Fruit fly (Drosophila melanogaster): ENCODE data around the gene P5cr.
A peak's percentile ranks its signal among the peaks of the same experiment; 100 is the strongest.

Gene P5cr

DNA sequence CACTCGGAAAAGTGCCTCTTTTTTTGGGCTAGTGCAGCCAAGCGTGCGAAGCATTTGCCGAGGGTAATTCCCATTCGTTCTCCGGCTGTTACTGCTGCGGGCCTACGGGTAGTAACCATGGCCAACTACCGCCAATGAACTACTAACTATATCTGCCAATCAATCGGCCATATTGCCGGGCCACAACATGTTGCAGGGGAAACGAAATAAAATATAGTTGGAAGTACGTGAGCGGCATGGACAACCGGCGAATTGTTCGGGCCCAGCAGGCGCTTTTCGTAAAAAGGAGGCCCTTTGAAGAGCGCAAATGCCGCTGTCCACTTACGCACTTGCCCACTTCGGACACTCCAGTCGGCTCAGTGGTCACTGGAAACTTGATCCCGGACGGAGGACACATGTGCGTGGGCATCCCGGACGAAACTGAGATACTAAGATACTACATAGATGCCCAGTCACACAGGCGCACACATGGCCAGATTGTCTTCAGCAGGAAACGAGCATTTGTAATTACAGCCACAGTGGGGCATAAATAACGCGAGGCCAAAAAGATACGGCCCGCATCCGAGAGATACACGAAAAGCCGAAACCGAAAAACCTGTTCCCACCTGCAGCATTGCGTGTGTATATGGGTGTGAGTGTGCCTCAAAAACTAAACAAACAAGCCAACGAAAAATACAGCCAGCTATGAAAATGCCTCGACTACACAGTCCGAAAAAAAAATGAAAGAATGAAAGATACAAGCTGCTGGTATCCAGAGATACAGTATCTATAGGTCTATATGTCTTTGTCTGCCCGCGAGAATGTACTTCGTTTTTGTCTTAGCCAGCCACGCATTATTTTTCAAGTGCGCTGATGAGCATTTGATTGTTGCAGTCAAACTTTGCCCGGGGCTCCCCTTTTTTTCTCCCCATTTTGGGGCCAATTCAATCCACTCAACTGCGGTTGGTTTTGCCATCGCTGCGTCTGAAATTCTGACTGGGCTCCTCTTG, 41.0 kb upstream of the P5cr start (continued):
- no peak for TF ChIP-seq CG9215 (GFP tag; IDR thresholded peaks at IDR 0.05)
- no peak for TF ChIP-seq CG17829 (tag; optimal IDR thresholded peaks at IDR 0.05)
- TF ChIP-seq CG13123 (GFP tag; optimal IDR thresholded peaks at IDR 0.05) = no peak
- TF ChIP-seq CG32532 (GFP tag; IDR thresholded peaks at IDR 0.05) = no peak
- no peak for TF ChIP-seq CG2116 (GFP tag; optimal IDR thresholded peaks at IDR 0.05)
- TF ChIP-seq CG12155 (GFP tag; optimal IDR thresholded peaks at IDR 0.05) = no peak
- TF ChIP-seq E2f1 (GFP tag; IDR thresholded peaks at IDR 0.05) = no peak
- no peak for TF ChIP-seq YL-1 (GFP tag; optimal IDR thresholded peaks at IDR 0.05)
- no peak for TF ChIP-seq Scr (GFP tag; IDR thresholded peaks at IDR 0.05; ENCODE audit: partially characterized antibody)
- TF ChIP-seq chn (GFP tag; optimal IDR thresholded peaks at IDR 0.05) = no peak
- no peak for TF ChIP-seq Rx (GFP tag; IDR thresholded peaks at IDR 0.05)
- TF ChIP-seq tap (tag; optimal IDR thresholded peaks at IDR 0.05) = no peak
- TF ChIP-seq lbe (GFP tag; optimal IDR thresholded peaks at IDR 0.05) = no peak
- peak; percentile 41 for TF ChIP-seq lab (GFP tag; optimal IDR thresholded peaks at IDR 0.05)
- TF ChIP-seq dimm (GFP tag; IDR thresholded peaks at IDR 0.05) = no peak
- no peak for TF ChIP-seq CG14014 (GFP tag; IDR thresholded peaks at IDR 0.05)
- no peak for TF ChIP-seq gsb (GFP tag; IDR thresholded peaks at IDR 0.05)
- no peak for TF ChIP-seq CG15514 (GFP tag; optimal IDR thresholded peaks at IDR 0.05)
- TF ChIP-seq abd-A (tag; optimal IDR thresholded peaks at IDR 0.05) = peak; percentile 42
- no peak for TF ChIP-seq Atf-2 (GFP tag; optimal IDR thresholded peaks at IDR 0.05)
- TF ChIP-seq kay (GFP tag; optimal IDR thresholded peaks at IDR 0.05) = no peak
- no peak for TF ChIP-seq Oaz (GFP tag; IDR thresholded peaks at IDR 0.05)
- no peak for TF ChIP-seq luna (GFP tag; optimal IDR thresholded peaks at IDR 0.05)
- peak; percentile 35 for TF ChIP-seq CG12769 (tag; optimal IDR thresholded peaks at IDR 0.05)
- TF ChIP-seq CG11398 (GFP tag; optimal IDR thresholded peaks at IDR 0.05) = no peak
- TF ChIP-seq sens (GFP tag) = peak; percentile 39
- TF ChIP-seq Doc3 (GFP tag; IDR thresholded peaks at IDR 0.05; ENCODE audit: partially characterized antibody) = no peak
- no peak for TF ChIP-seq ems (GFP tag; optimal IDR thresholded peaks at IDR 0.05)
- TF ChIP-seq pzg (GFP tag; optimal IDR thresholded peaks at IDR 0.05) = no peak
- TF ChIP-seq Dad (GFP tag; optimal IDR thresholded peaks at IDR 0.05) = no peak
- TF ChIP-seq ttk (GFP tag; IDR thresholded peaks at IDR 0.05) = no peak
- TF ChIP-seq CG9876 (GFP tag; optimal IDR thresholded peaks at IDR 0.05) = no peak
- no peak for TF ChIP-seq CG5953 (GFP tag; IDR thresholded peaks at IDR 0.05)
- no peak for TF ChIP-seq tx (GFP tag; optimal IDR thresholded peaks at IDR 0.05)
- no peak for TF ChIP-seq CG13894 (tag; optimal IDR thresholded peaks at IDR 0.05)
- TF ChIP-seq cato (GFP tag; optimal IDR thresholded peaks at IDR 0.05; ENCODE audit: borderline replicate concordance) = no peak
- peak; percentile 40 for TF ChIP-seq CG17568 (GFP tag; optimal IDR thresholded peaks at IDR 0.05)
- no peak for TF ChIP-seq CG11723 (GFP tag; optimal IDR thresholded peaks at IDR 0.05)
- TF ChIP-seq CG6654 (GFP tag; optimal IDR thresholded peaks at IDR 0.05) = no peak
- no peak for TF ChIP-seq Myb (GFP tag; optimal IDR thresholded peaks at IDR 0.05)
- TF ChIP-seq CG6689 (GFP tag; IDR thresholded peaks at IDR 0.05) = peak; percentile 26; the same call in 1 of the 2 replicates
- no peak for TF ChIP-seq CG31365 (tag; optimal IDR thresholded peaks at IDR 0.05)
- no peak for TF ChIP-seq oc (tag; optimal IDR thresholded peaks at IDR 0.05)
- TF ChIP-seq dati (GFP tag; IDR thresholded peaks at IDR 0.05) = no peak
- no peak for TF ChIP-seq Ets97D (GFP tag; optimal IDR thresholded peaks at IDR 0.05)
- no peak for TF ChIP-seq CG11085 (GFP tag; IDR thresholded peaks at IDR 0.05)
- TF ChIP-seq bbx (GFP tag; IDR thresholded peaks at IDR 0.05; ENCODE audit: partially characterized antibody) = no peak
- TF ChIP-seq gro (GFP tag; optimal IDR thresholded peaks at IDR 0.05) = no peak
- TF ChIP-seq Ptx1 (GFP tag; IDR thresholded peaks at IDR 0.05) = no peak
- no peak for TF ChIP-seq CG8388 (GFP tag; optimal IDR thresholded peaks at IDR 0.05)
